Fruit fly (Drosophila melanogaster) whole organism, embryonic: ENCODE measurements around the gene p38b.
A peak's percentile ranks its signal among the peaks of the same experiment; 100 is the strongest.

Source experiments
- CG10209 ChIP-seq: fragments of 200-800 bp; sonication (Bioruptor generic); optimal IDR thresholded peaks from 3 replicates; lab custom pipeline; 2017; ENCODE audit warnings: missing biosample characterization, mild to moderate bottlenecking, missing genetic modification characterization, missing genetic modification reagents
- CG10431 ChIP-seq: fragments of 200-800 bp; sonication (Bioruptor generic); optimal IDR thresholded peaks from 3 replicates; lab custom pipeline; 2018; ENCODE audit warnings: missing biosample characterization, mild to moderate bottlenecking, missing genetic modification characterization
- CG11398 ChIP-seq: fragments of 200-800 bp; sonication (Bioruptor generic); optimal IDR thresholded peaks from 2 replicates; lab custom pipeline; 2016; ENCODE audit warnings: missing biosample characterization, missing genetic modification characterization
- CG13624 ChIP-seq: fragments of 200-800 bp; sonication (Bioruptor generic); optimal IDR thresholded peaks from 2 replicates; lab custom pipeline; 2016; ENCODE audit warnings: missing biosample characterization, missing genetic modification characterization
- CG1602 ChIP-seq: fragments of 200-800 bp; sonication (Bioruptor generic); optimal IDR thresholded peaks from 3 replicates; lab custom pipeline; 2016; ENCODE audit warnings: missing biosample characterization, missing genetic modification characterization
- CG17328 ChIP-seq: fragments of 200-800 bp; sonication (Bioruptor generic); IDR thresholded peaks from 2 replicates; pipeline ENCODE4 v1.3.6; 2022; ENCODE audit warnings: missing biosample characterization, missing genetic modification characterization
- CG17802 ChIP-seq: fragments of 200-800 bp; sonication (Bioruptor generic); optimal IDR thresholded peaks from 2 replicates; lab custom pipeline; 2018; ENCODE audit warnings: missing biosample characterization, mild to moderate bottlenecking, missing genetic modification characterization, moderate library complexity
- CG18011 ChIP-seq: fragments of 200-800 bp; sonication (Bioruptor generic); optimal IDR thresholded peaks from 2 replicates; lab custom pipeline; 2017; ENCODE audit warnings: missing biosample characterization, missing genetic modification characterization, mild to moderate bottlenecking, moderate library complexity, missing genotype
- CG2129 ChIP-seq: fragments of 200-800 bp; sonication (Bioruptor generic); IDR thresholded peaks from 2 replicates; pipeline ENCODE4 v1.3.6; 2022; ENCODE audit warnings: missing biosample characterization, missing genetic modification characterization; ENCODE audit not compliant: partially characterized antibody
- CG30403 ChIP-seq: fragments of 200-800 bp; sonication (Bioruptor generic); optimal IDR thresholded peaks from 3 replicates; lab custom pipeline; 2016; ENCODE audit warnings: missing biosample characterization, missing genetic modification characterization
- CG32532 ChIP-seq: fragments of 200-800 bp; sonication (Bioruptor generic); IDR thresholded peaks from 2 replicates; pipeline ENCODE4 v1.3.6; 2022; ENCODE audit warnings: missing biosample characterization, missing genetic modification characterization
- CG4404 ChIP-seq: fragments of 200-800 bp; sonication (Bioruptor generic); IDR thresholded peaks from 2 replicates; pipeline ENCODE4 v1.3.6; 2022; ENCODE audit warnings: missing biosample characterization, missing genetic modification characterization
- CG8290 ChIP-seq, 3 experiments: fragments of 200-800 bp; sonication (Bioruptor generic); optimal IDR thresholded peaks; 2 replicates each; lab custom pipeline; 2016 to 2019; ENCODE audit warnings: missing biosample characterization in 3 of 3, missing genetic modification characterization in 3 of 3, mild to moderate bottlenecking in 2 of 3, moderate library complexity in 1 of 3
- CG8924 ChIP-seq: fragments of 200-800 bp; optimal IDR thresholded peaks from 3 replicates; lab custom pipeline; 2019; ENCODE audit warnings: missing biosample characterization, mild to moderate bottlenecking, missing genetic modification characterization, moderate library complexity
- CHES-1-like ChIP-seq: fragments of 200-800 bp; sonication (Bioruptor generic); optimal IDR thresholded peaks from 2 replicates; lab custom pipeline; 2016; ENCODE audit warnings: missing biosample characterization, missing genetic modification characterization
- D ChIP-seq, 2 experiments: fragments of 200-800 bp in 1 of 2; fragments of >200 bp in 1 of 2; sonication (Bioruptor generic) in 1 of 2; optimal IDR thresholded peaks; 2 replicates in 1 of 2; 3 replicates in 1 of 2; lab custom pipeline; 2017; ENCODE audit warnings: mild to moderate bottlenecking in 1 of 2, missing biosample characterization in 1 of 2, missing genetic modification characterization in 1 of 2, missing genetic modification reagents in 1 of 2
- Doc2 ChIP-seq: fragments of 200-800 bp; sonication (Bioruptor generic); IDR thresholded peaks from 2 replicates; pipeline ENCODE4 v1.3.6; 2022; ENCODE audit warnings: missing biosample characterization, missing genetic modification characterization
- Drgx ChIP-seq: fragments of 200-800 bp; sonication (Bioruptor generic); IDR thresholded peaks from 2 replicates; pipeline ENCODE4 v1.3.6; 2022; ENCODE audit warnings: missing biosample characterization, missing genetic modification characterization
- ERR ChIP-seq: fragments of 200-800 bp; sonication (Bioruptor generic); optimal IDR thresholded peaks from 2 replicates; lab custom pipeline; 2016; ENCODE audit warnings: missing biosample characterization, missing genetic modification characterization
- Hey ChIP-seq: fragments of 200-800 bp; sonication (Bioruptor generic); optimal IDR thresholded peaks from 3 replicates; lab custom pipeline; 2018; ENCODE audit warnings: missing biosample characterization, mild to moderate bottlenecking, missing genetic modification characterization
- HmgZ ChIP-seq: fragments of 200-800 bp; sonication (Bioruptor generic); optimal IDR thresholded peaks from 2 replicates; lab custom pipeline; 2018; ENCODE audit warnings: missing biosample characterization, mild to moderate bottlenecking, missing genetic modification characterization
- Hr78 ChIP-seq, 2 experiments: fragments of 200-800 bp in 1 of 2; fragments of >200 bp in 1 of 2; sonication (Bioruptor generic) in 1 of 2; optimal IDR thresholded peaks; 2 replicates each; lab custom pipeline; 2017 to 2019; ENCODE audit warnings: missing biosample characterization in 2 of 2, missing genetic modification characterization in 2 of 2, mild to moderate bottlenecking in 1 of 2, moderate library complexity in 1 of 2
- Lim3 ChIP-seq: fragments of 200-800 bp; sonication (Bioruptor generic); IDR thresholded peaks from 2 replicates; pipeline ENCODE4 v1.3.6; 2022; ENCODE audit warnings: missing biosample characterization, missing genetic modification characterization
- NK7.1 ChIP-seq: fragments of 200-800 bp; sonication (Bioruptor generic); optimal IDR thresholded peaks from 3 replicates; lab custom pipeline; 2016; ENCODE audit warnings: missing biosample characterization, missing genetic modification characterization
- Opbp ChIP-seq: fragments of 200-800 bp; sonication (Bioruptor generic); IDR thresholded peaks from 3 replicates; pipeline ENCODE4 v1.3.6; 2022; ENCODE audit warnings: missing biosample characterization, missing genetic modification characterization; ENCODE audit not compliant: partially characterized antibody
- Pdp1 ChIP-seq, 2 experiments: fragments of 200-800 bp; sonication (Bioruptor generic); optimal IDR thresholded peaks; 3 replicates each; lab custom pipeline; 2016; ENCODE audit warnings: missing biosample characterization in 2 of 2, missing genetic modification characterization in 2 of 2, mild to moderate bottlenecking in 1 of 2, moderate library complexity in 1 of 2
- Sox102F ChIP-seq: fragments of 200-800 bp; sonication (Bioruptor generic); optimal IDR thresholded peaks from 2 replicates; lab custom pipeline; 2018; ENCODE audit warnings: missing biosample characterization, mild to moderate bottlenecking, missing genetic modification characterization, moderate library complexity
- abd-A ChIP-seq: fragments of 200-800 bp; sonication (Bioruptor generic); optimal IDR thresholded peaks from 3 replicates; lab custom pipeline; 2019; ENCODE audit warnings: missing biosample characterization, mild to moderate bottlenecking, missing genetic modification characterization, moderate library complexity
- bab2 ChIP-seq: fragments of 200-800 bp; sonication (Bioruptor generic); optimal IDR thresholded peaks from 2 replicates; lab custom pipeline; 2016; ENCODE audit warnings: missing biosample characterization, missing genetic modification characterization
- cad ChIP-seq: fragments of >200 bp; optimal IDR thresholded peaks from 2 replicates; lab custom pipeline; 2017; ENCODE audit warnings: missing biosample characterization, missing genetic modification characterization
- cato ChIP-seq: fragments of 200-800 bp; sonication (Bioruptor generic); optimal IDR thresholded peaks from 2 replicates; lab custom pipeline; 2016; ENCODE audit warnings: missing biosample characterization, missing genetic modification characterization, borderline replicate concordance
- esg ChIP-seq: fragments of 200-800 bp; sonication (Bioruptor generic); conservative IDR thresholded peaks from 2 replicates; pipeline ENCODE4 v1.3.6; 2022; ENCODE audit warnings: missing biosample characterization, missing genetic modification characterization
- gcm2 ChIP-seq: fragments of 200-800 bp; sonication (Bioruptor generic); optimal IDR thresholded peaks from 2 replicates; lab custom pipeline; 2016; ENCODE audit warnings: missing biosample characterization, missing genetic modification characterization
- jigr1 ChIP-seq: fragments of 200-800 bp; sonication (Bioruptor generic); IDR thresholded peaks from 3 replicates; pipeline ENCODE4 v1.3.6; 2022; ENCODE audit warnings: missing biosample characterization, missing genetic modification characterization
- jing ChIP-seq: fragments of 200-800 bp; sonication (Bioruptor generic); optimal IDR thresholded peaks from 2 replicates; lab custom pipeline; 2018; ENCODE audit warnings: missing biosample characterization, mild to moderate bottlenecking, missing genetic modification characterization
- klu ChIP-seq: fragments of 200-800 bp; sonication (Bioruptor generic); IDR thresholded peaks from 2 replicates; pipeline ENCODE4 v1.3.6; 2022; ENCODE audit warnings: missing biosample characterization, missing genetic modification characterization
- lilli ChIP-seq: fragments of 200-800 bp; sonication (Bioruptor generic); optimal IDR thresholded peaks from 3 replicates; lab custom pipeline; 2016; ENCODE audit warnings: missing biosample characterization, missing genetic modification characterization
- lola ChIP-seq, 3 experiments: fragments of >200 bp in 2 of 3; fragments of 200-800 bp in 1 of 3; sonication (Bioruptor generic) in 1 of 3; optimal IDR thresholded peaks; 2 replicates each; lab custom pipeline; 2017 to 2019; ENCODE audit warnings: missing biosample characterization in 3 of 3, missing genetic modification characterization in 3 of 3, mild to moderate bottlenecking in 1 of 3, moderate library complexity in 1 of 3
- maf-S ChIP-seq: fragments of 200-800 bp; sonication (Bioruptor generic); optimal IDR thresholded peaks from 2 replicates; lab custom pipeline; 2016; ENCODE audit warnings: missing biosample characterization, missing genetic modification characterization
- nerfin-1 ChIP-seq: fragments of 200-800 bp; sonication (Bioruptor generic); optimal IDR thresholded peaks from 3 replicates; lab custom pipeline; 2019; ENCODE audit warnings: missing biosample characterization, mild to moderate bottlenecking, missing genetic modification characterization, moderate library complexity
- odd ChIP-seq: fragments of 200-800 bp; sonication (Bioruptor generic); optimal IDR thresholded peaks from 2 replicates; lab custom pipeline; 2017; ENCODE audit warnings: missing biosample characterization, mild to moderate bottlenecking, missing genetic modification characterization
- pan ChIP-seq, 4 experiments: fragments of >200 bp in 3 of 4; fragments of 200-800 bp in 1 of 4; sonication (Bioruptor generic) in 1 of 4; optimal IDR thresholded peaks in 3 of 4; IDR thresholded peaks in 1 of 4; 2 replicates each; pipeline versions ENCODE4 v1.3.6 to Lab custom; 2017 to 2022; ENCODE audit warnings: missing biosample characterization in 2 of 4, missing genetic modification characterization in 2 of 4, mixed read lengths in 1 of 4
- psq ChIP-seq: fragments of 200-800 bp; sonication (Bioruptor generic); optimal IDR thresholded peaks from 2 replicates; lab custom pipeline; 2017; ENCODE audit warnings: missing biosample characterization, missing genetic modification characterization
- rib ChIP-seq: fragments of 200-800 bp; sonication (Bioruptor generic); IDR thresholded peaks from 2 replicates; pipeline ENCODE4 v1.3.6; 2022; ENCODE audit warnings: missing biosample characterization, missing genetic modification characterization
- run ChIP-seq: fragments of 200-800 bp; sonication (Bioruptor generic); optimal IDR thresholded peaks from 3 replicates; lab custom pipeline; 2018; ENCODE audit warnings: missing biosample characterization, mild to moderate bottlenecking, missing genetic modification characterization
- sim ChIP-seq: fragments of 200-800 bp; sonication (Bioruptor generic); IDR thresholded peaks from 2 replicates; pipeline ENCODE4 v1.3.6; 2022; ENCODE audit warnings: missing biosample characterization, missing genetic modification characterization
- sna ChIP-seq: fragments of 200-800 bp; sonication (Bioruptor generic); IDR thresholded peaks from 2 replicates; pipeline ENCODE4 v1.3.6; 2022; ENCODE audit warnings: missing biosample characterization, missing genetic modification characterization; ENCODE audit not compliant: partially characterized antibody
- trem ChIP-seq: fragments of 200-800 bp; optimal IDR thresholded peaks from 3 replicates; lab custom pipeline; 2019; ENCODE audit warnings: missing biosample characterization, mild to moderate bottlenecking, missing genetic modification characterization, moderate library complexity

Gene p38b

DNA sequence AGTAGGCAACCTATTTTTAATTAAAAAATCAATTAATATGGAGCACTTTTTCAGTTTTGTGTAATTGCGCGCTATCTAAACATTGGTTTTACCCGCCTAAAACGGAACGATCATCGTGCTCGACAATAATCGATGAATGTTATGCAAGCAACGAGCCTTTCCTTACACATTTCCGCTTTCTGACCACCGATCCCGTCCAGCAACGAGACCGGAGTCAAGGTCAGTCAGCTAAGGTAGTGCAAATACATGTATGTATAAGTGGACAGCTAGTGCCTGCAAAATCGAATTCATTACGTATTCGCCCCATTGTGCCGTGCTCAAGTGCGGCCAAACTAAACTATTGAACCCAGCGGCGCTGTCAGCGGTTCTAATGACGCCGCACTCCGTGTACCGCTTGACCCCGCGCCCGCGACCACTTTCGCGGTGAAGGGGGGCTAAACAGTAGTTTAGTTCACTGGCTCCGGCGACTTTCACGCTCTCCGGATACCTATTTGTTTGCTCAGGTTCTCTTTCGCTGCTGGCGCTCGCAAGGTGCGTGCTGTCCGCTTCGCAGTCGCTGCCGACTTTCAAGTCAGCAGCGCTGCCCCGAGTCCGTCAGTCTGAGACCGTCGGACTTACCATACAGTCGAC, 22.7 kb downstream of the p38b start, which contains the start of gene CAH1:
TSS of gene CAH1 (plus strand) at position 595 of the 630 bp plus-strand sequence.
- TF ChIP-seq run (tag; lab: Kevin White, UChicago): no peak
- TF ChIP-seq ERR: no peak
- peak; percentile 19; the same call in 1 of the 2 replicates for TF ChIP-seq CG32532 (GFP tag; lab: Robert Waterston, UW)
- TF ChIP-seq jing (GFP tag; lab: Kevin White, UChicago): no peak
- no peak for TF ChIP-seq Opbp
- no peak for TF ChIP-seq abd-A (tag; lab: Kevin White, UChicago)
- no peak for TF ChIP-seq CG30403 (GFP tag; lab: Kevin White, UChicago)
- TF ChIP-seq Hr78 (GFP tag; optimal IDR thresholded peaks at IDR 0.05; lab: Kevin White, UChicago): peak in 1 of 2 experiments; percentile 96
- TF ChIP-seq lilli (GFP tag; lab: Kevin White, UChicago): no peak
- TF ChIP-seq NK7.1 (GFP tag; lab: Kevin White, UChicago): no peak
- TF ChIP-seq esg: no peak
- no peak for TF ChIP-seq D (optimal IDR thresholded peaks at IDR 0.05; lab: Kevin White, UChicago)
- no peak for TF ChIP-seq D (GFP tag; optimal IDR thresholded peaks at IDR 0.05; lab: Kevin White, UChicago)
- no peak for TF ChIP-seq CG13624 (GFP tag; lab: Kevin White, UChicago)
- no peak for TF ChIP-seq CG4404 (GFP tag; lab: Robert Waterston, UW)
- peak; percentile 54; the same call in 1 of the 2 replicates for TF ChIP-seq rib (GFP tag; lab: Robert Waterston, UW)
- TF ChIP-seq Pdp1 (GFP tag; optimal IDR thresholded peaks at IDR 0.05; lab: Kevin White, UChicago): peak in 1 of 2 experiments; percentile 80
- TF ChIP-seq sna (GFP tag; lab: Robert Waterston, UW): no peak
- TF ChIP-seq Sox102F (GFP tag; lab: Kevin White, UChicago): no peak
- no peak for TF ChIP-seq odd (GFP tag; lab: Kevin White, UChicago)
- no peak for TF ChIP-seq Hey (tag; lab: Kevin White, UChicago)
- TF ChIP-seq CG17328 (GFP tag; lab: Robert Waterston, UW): 0 out of 2 replicates have a peak, but pooled peaks have one; percentile 9
- no peak for TF ChIP-seq Lim3 (GFP tag; lab: Robert Waterston, UW)
- TF ChIP-seq Doc2 (GFP tag; lab: Robert Waterston, UW): no peak
- no peak for TF ChIP-seq CG17802 (tag; lab: Kevin White, UChicago)
- no peak for TF ChIP-seq trem (tag; lab: Kevin White, UChicago)
- TF ChIP-seq CG18011 (GFP tag; lab: Kevin White, UChicago): no peak
- no peak for TF ChIP-seq CG10431 (GFP tag; lab: Kevin White, UChicago)
- no peak for TF ChIP-seq cad
- no peak for TF ChIP-seq HmgZ (tag; lab: Kevin White, UChicago)
- TF ChIP-seq Drgx (GFP tag; lab: Robert Waterston, UW): no peak
- TF ChIP-seq maf-S (GFP tag; lab: Kevin White, UChicago): no peak
- TF ChIP-seq CG8924 (tag; lab: Kevin White, UChicago): no peak
- no peak for TF ChIP-seq CG10209 (GFP tag; lab: Kevin White, UChicago)
- no peak for TF ChIP-seq cato (GFP tag; lab: Kevin White, UChicago)
- TF ChIP-seq pan (optimal IDR thresholded peaks at IDR 0.05; lab: Kevin White, UChicago): no peak
- peak in 1 of 2 experiments; percentile 40 for TF ChIP-seq pan (GFP tag; optimal IDR thresholded peaks at IDR 0.05 in 1 of 2, IDR thresholded peaks at IDR 0.05 in 1 of 2)
- no peak for TF ChIP-seq CHES-1-like
- TF ChIP-seq lola (GFP tag; optimal IDR thresholded peaks at IDR 0.05; lab: Kevin White, UChicago): no peak
- TF ChIP-seq gcm2 (GFP tag; lab: Kevin White, UChicago): no peak
- no peak for TF ChIP-seq CG1602 (GFP tag; lab: Kevin White, UChicago)
- TF ChIP-seq klu (GFP tag; lab: Robert Waterston, UW): 0 out of 2 replicates have a peak, but pooled peaks have one; percentile 16
- TF ChIP-seq sim (GFP tag; lab: Robert Waterston, UW): no peak
- no peak for TF ChIP-seq CG11398 (GFP tag; lab: Kevin White, UChicago)
- TF ChIP-seq bab2 (GFP tag; lab: Kevin White, UChicago): no peak
- no peak for TF ChIP-seq CG2129 (GFP tag; lab: Robert Waterston, UW)
- no peak for TF ChIP-seq psq (GFP tag; lab: Kevin White, UChicago)
- TF ChIP-seq jigr1: no peak
- no peak for TF ChIP-seq CG8290 (GFP tag; optimal IDR thresholded peaks at IDR 0.05; lab: Kevin White, UChicago)
- peak in 1 of 2 experiments; percentile 42 for TF ChIP-seq CG8290 (tag; optimal IDR thresholded peaks at IDR 0.05; lab: Kevin White, UChicago)
- no peak for TF ChIP-seq nerfin-1 (tag; lab: Kevin White, UChicago)
